Worm (Caenorhabditis elegans) whole organism, L2 larva: ENCODE results near the gene lron-10.

Experiments used
- C34F6.9 ChIP-seq: fragments of 150-350 bp; optimal IDR thresholded peaks from 2 replicates; lab custom pipeline; 2014; ENCODE audit warnings: missing biosample characterization, missing genetic modification characterization
- F13H6.1 ChIP-seq: sonication (generic microtip); optimal IDR thresholded peaks from 2 replicates; lab custom pipeline; 2016; ENCODE audit warnings: missing genetic modification characterization, missing compliant biosample characterization
- R02D3.7 ChIP-seq: fragments of 150-350 bp; optimal IDR thresholded peaks from 2 replicates; lab custom pipeline; 2014; ENCODE audit warnings: missing biosample characterization, missing genetic modification characterization
- Y55F3AM.14 ChIP-seq: fragments of 200-800 bp; sonication (Bioruptor generic); optimal IDR thresholded peaks from 2 replicates; lab custom pipeline; 2018; ENCODE audit warnings: mild to moderate bottlenecking, missing genetic modification characterization, missing compliant biosample characterization
- ZK546.5 ChIP-seq: sonication (generic microtip); optimal IDR thresholded peaks from 2 replicates; lab custom pipeline; 2017; ENCODE audit warnings: missing biosample characterization, missing genetic modification characterization
- alr-1 ChIP-seq: fragments of 150-350 bp; optimal IDR thresholded peaks from 2 replicates; lab custom pipeline; 2014; ENCODE audit warnings: missing biosample characterization, missing genetic modification characterization
- aly-2 ChIP-seq: fragments of 150-350 bp; optimal IDR thresholded peaks from 2 replicates; lab custom pipeline; 2014; ENCODE audit warnings: missing biosample characterization, missing genetic modification characterization
- ama-1 ChIP-seq: fragments of 150-350 bp; optimal IDR thresholded peaks from 2 replicates; lab custom pipeline; 2018; ENCODE audit warnings: inconsistent platforms
- blmp-1 ChIP-seq: sonication (generic microtip); optimal IDR thresholded peaks from 2 replicates; lab custom pipeline; 2017; ENCODE audit warnings: missing genetic modification characterization, mild to moderate bottlenecking, missing compliant biosample characterization, antibody characterized with exemption, moderate library complexity; ENCODE audit not compliant: insufficient read depth
- ceh-16 ChIP-seq: fragments of 150-350 bp; optimal IDR thresholded peaks from 2 replicates; lab custom pipeline; 2014; ENCODE audit warnings: missing biosample characterization, missing genetic modification characterization
- ceh-82 ChIP-seq: fragments of 150-350 bp; optimal IDR thresholded peaks from 2 replicates; lab custom pipeline; 2014; ENCODE audit warnings: missing biosample characterization, missing genetic modification characterization
- crh-2 ChIP-seq: sonication (generic microtip); optimal IDR thresholded peaks from 2 replicates; lab custom pipeline; 2017; ENCODE audit warnings: missing biosample characterization, missing genetic modification characterization
- dmd-4 ChIP-seq: sonication (generic microtip); optimal IDR thresholded peaks from 2 replicates; lab custom pipeline; 2017; ENCODE audit warnings: missing biosample characterization, missing genetic modification characterization
- egl-27 ChIP-seq: sonication (generic microtip); optimal IDR thresholded peaks from 3 replicates; lab custom pipeline; 2017; ENCODE audit warnings: missing biosample characterization, missing genetic modification reagents, missing genetic modification characterization
- elt-1 ChIP-seq: fragments of 150-350 bp; optimal IDR thresholded peaks from 2 replicates; lab custom pipeline; 2014; ENCODE audit warnings: missing biosample characterization, missing genetic modification characterization
- elt-3 ChIP-seq: sonication (generic microtip); optimal IDR thresholded peaks from 2 replicates; lab custom pipeline; 2017; ENCODE audit warnings: missing biosample characterization, missing genetic modification characterization
- fos-1 ChIP-seq: fragments of 150-350 bp; optimal IDR thresholded peaks from 2 replicates; lab custom pipeline; 2014; ENCODE audit warnings: missing biosample characterization, missing genetic modification characterization
- gmeb-1 ChIP-seq: fragments of 150-350 bp; optimal IDR thresholded peaks from 2 replicates; lab custom pipeline; 2014; ENCODE audit warnings: missing biosample characterization, missing genetic modification characterization
- lin-11 ChIP-seq: fragments of 150-350 bp; sonication (generic microtip); optimal IDR thresholded peaks from 2 replicates; lab custom pipeline; 2014; ENCODE audit warnings: missing biosample characterization, missing genetic modification characterization, inconsistent platforms, mixed read lengths
- lin-13 ChIP-seq: fragments of 150-350 bp; optimal IDR thresholded peaks from 2 replicates; lab custom pipeline; 2014; ENCODE audit warnings: missing biosample characterization, missing genetic modification reagents, missing genetic modification characterization
- lin-39 ChIP-seq: fragments of 150-350 bp; optimal IDR thresholded peaks from 2 replicates; lab custom pipeline; 2014; ENCODE audit warnings: missing biosample characterization, missing genetic modification reagents, missing genetic modification characterization
- lsy-2 ChIP-seq, 2 experiments: fragments of 150-350 bp in 1 of 2; sonication (generic microtip) in 1 of 2; optimal IDR thresholded peaks; 2 replicates each; lab custom pipeline; 2014 to 2017; ENCODE audit warnings: missing biosample characterization in 2 of 2, missing genetic modification characterization in 2 of 2
- mab-5 ChIP-seq: fragments of 150-350 bp; optimal IDR thresholded peaks from 2 replicates; lab custom pipeline; 2014; ENCODE audit warnings: missing biosample characterization, missing genetic modification characterization
- mbf-1 ChIP-seq: sonication (generic microtip); optimal IDR thresholded peaks from 2 replicates; lab custom pipeline; 2017; ENCODE audit warnings: missing biosample characterization, missing genetic modification characterization
- mdl-1 ChIP-seq, 2 experiments: fragments of 150-350 bp in 1 of 2; sonication (generic microtip) in 1 of 2; optimal IDR thresholded peaks; 2 replicates each; lab custom pipeline; 2017; ENCODE audit warnings: missing biosample characterization in 2 of 2, missing genetic modification characterization in 2 of 2
- nhr-10 ChIP-seq: sonication (generic microtip); optimal IDR thresholded peaks from 2 replicates; lab custom pipeline; 2017; ENCODE audit warnings: missing biosample characterization, missing genetic modification characterization
- nhr-11 ChIP-seq: fragments of 150-350 bp; optimal IDR thresholded peaks from 2 replicates; lab custom pipeline; 2014; ENCODE audit warnings: missing biosample characterization, missing genetic modification characterization
- nhr-12 ChIP-seq: fragments of 150-350 bp; optimal IDR thresholded peaks from 2 replicates; lab custom pipeline; 2014; ENCODE audit warnings: missing biosample characterization, missing genetic modification characterization
- nhr-129 ChIP-seq: fragments of 150-350 bp; optimal IDR thresholded peaks from 2 replicates; lab custom pipeline; 2014; ENCODE audit warnings: missing biosample characterization, missing genetic modification characterization
- nhr-21 ChIP-seq: fragments of 150-350 bp; optimal IDR thresholded peaks from 2 replicates; lab custom pipeline; 2014; ENCODE audit warnings: missing biosample characterization, missing genetic modification characterization
- nhr-23 ChIP-seq: fragments of 150-350 bp; optimal IDR thresholded peaks from 2 replicates; lab custom pipeline; 2014; ENCODE audit warnings: missing biosample characterization, missing genetic modification reagents, missing genetic modification characterization
- nhr-237 ChIP-seq: fragments of 150-350 bp; optimal IDR thresholded peaks from 2 replicates; lab custom pipeline; 2014; ENCODE audit warnings: missing biosample characterization, missing genetic modification characterization
- nhr-25 ChIP-seq: fragments of 150-350 bp; sonication (generic microtip); optimal IDR thresholded peaks from 3 replicates; lab custom pipeline; 2014; ENCODE audit warnings: missing biosample characterization, missing genetic modification characterization
- nhr-6 ChIP-seq: fragments of 150-350 bp; optimal IDR thresholded peaks from 2 replicates; lab custom pipeline; 2014; ENCODE audit warnings: missing biosample characterization, missing genetic modification characterization
- nhr-77 ChIP-seq: fragments of 150-350 bp; optimal IDR thresholded peaks from 2 replicates; lab custom pipeline; 2014; ENCODE audit warnings: missing biosample characterization, missing genetic modification characterization
- peb-1 ChIP-seq: fragments of 150-350 bp; optimal IDR thresholded peaks from 2 replicates; lab custom pipeline; 2014; ENCODE audit warnings: missing biosample characterization, missing genetic modification characterization
- sem-4 ChIP-seq: fragments of 150-350 bp; optimal IDR thresholded peaks from 2 replicates; lab custom pipeline; 2014; ENCODE audit warnings: missing biosample characterization, missing genetic modification reagents, missing genetic modification characterization
- skn-1 ChIP-seq: sonication (generic microtip); optimal IDR thresholded peaks from 2 replicates; lab custom pipeline; 2017; ENCODE audit warnings: missing biosample characterization, missing genetic modification characterization
- sma-3 ChIP-seq: sonication (generic microtip); optimal IDR thresholded peaks from 2 replicates; lab custom pipeline; 2016; ENCODE audit warnings: missing genetic modification reagents, missing genetic modification characterization, missing compliant biosample characterization
- sma-9 ChIP-seq, 2 experiments: fragments of 150-350 bp in 1 of 2; sonication (generic microtip) in 1 of 2; optimal IDR thresholded peaks; 2 replicates each; lab custom pipeline; 2014 to 2016; ENCODE audit warnings: missing genetic modification characterization in 2 of 2, mild to moderate bottlenecking in 1 of 2, missing biosample characterization in 1 of 2, missing compliant biosample characterization in 1 of 2, missing genetic modification reagents in 1 of 2, moderate library complexity in 1 of 2
- snpc-4 ChIP-seq: fragments of 150-350 bp; optimal IDR thresholded peaks from 2 replicates; lab custom pipeline; 2014; ENCODE audit warnings: missing biosample characterization, missing genetic modification characterization
- unc-39 ChIP-seq: fragments of 150-350 bp; optimal IDR thresholded peaks from 2 replicates; lab custom pipeline; 2014; ENCODE audit warnings: missing biosample characterization, missing genetic modification characterization
- unc-55 ChIP-seq: fragments of 150-350 bp; sonication (generic microtip); optimal IDR thresholded peaks from 3 replicates; lab custom pipeline; 2014; ENCODE audit warnings: missing biosample characterization, missing genetic modification reagents, missing genetic modification characterization
- unc-62 ChIP-seq: fragments of 150-350 bp; optimal IDR thresholded peaks from 2 replicates; lab custom pipeline; 2014; ENCODE audit warnings: missing biosample characterization, missing genetic modification reagents, missing genetic modification characterization
- zag-1 ChIP-seq: fragments of 150-350 bp; optimal IDR thresholded peaks from 2 replicates; lab custom pipeline; 2014; ENCODE audit warnings: missing biosample characterization, missing genetic modification characterization
- ztf-1 ChIP-seq: fragments of 200-800 bp; sonication (Bioruptor generic); conservative IDR thresholded peaks from 2 replicates; pipeline ENCODE4 v1.3.6; 2022; ENCODE audit warnings: missing genetic modification characterization, missing compliant biosample characterization
- ztf-11 ChIP-seq: sonication (generic microtip); optimal IDR thresholded peaks from 2 replicates; lab custom pipeline; 2017; ENCODE audit warnings: missing biosample characterization, missing genetic modification characterization
- ztf-4 ChIP-seq: fragments of 150-350 bp; optimal IDR thresholded peaks from 2 replicates; lab custom pipeline; 2014; ENCODE audit warnings: missing biosample characterization, missing genetic modification characterization

Gene lron-10

ce11 chrIII:10621208-10621607 lies at the start of gene lron-10, which contains the start of gene hpr-9:
Gene lron-10 (minus strand): TSS chrIII:10621369.
Gene hpr-9 (plus strand): TSS chrIII:10621551.
- TF ChIP-seq nhr-12 (tag; lab: Kevin White, UChicago) (no peak), blmp-1 (tag; lab: Kevin White, UChicago) (peak; percentile 46), lsy-2 (tag; optimal IDR thresholded peaks at IDR 0.05; lab: Kevin White, UChicago) (peak; percentile 54 to 85), F13H6.1 (tag; lab: Kevin White, UChicago) (peak; percentile 75), lin-11 (tag; lab: Kevin White, UChicago) (peak; percentile 28), unc-39 (no peak), nhr-77 (tag; lab: Kevin White, UChicago) (no peak), sma-3 (GFP tag; lab: Kevin White, UChicago) (peak; percentile 93), nhr-129 (peak; percentile 31), ceh-16 (tag; lab: Kevin White, UChicago) (no peak), ceh-82 (tag; lab: Kevin White, UChicago) (no peak), alr-1 (no peak), mbf-1 (tag; lab: Kevin White, UChicago) (no peak), ztf-11 (tag; lab: Kevin White, UChicago) (no peak), snpc-4 (peak; percentile 50), crh-2 (tag; lab: Kevin White, UChicago) (peak; percentile 73), sma-9 (GFP tag; optimal IDR thresholded peaks at IDR 0.05; lab: Kevin White, UChicago) (peak; percentile 81), sma-9 (tag; optimal IDR thresholded peaks at IDR 0.05; lab: Kevin White, UChicago) (no peak), sem-4 (tag; lab: Kevin White, UChicago) (peak; percentile 79), nhr-23 (tag; lab: Kevin White, UChicago) (no peak), unc-55 (GFP tag; lab: Kevin White, UChicago) (peak; percentile 69), elt-1 (tag; lab: Kevin White, UChicago) (no peak), R02D3.7 (no peak), dmd-4 (tag; lab: Kevin White, UChicago) (no peak), peb-1 (tag; lab: Kevin White, UChicago) (no peak), mab-5 (no peak), aly-2 (no peak), nhr-25 (peak; percentile 84), ztf-4 (tag; lab: Kevin White, UChicago) (peak; percentile 37), egl-27 (tag; lab: Kevin White, UChicago) (peak; percentile 70), fos-1 (tag; lab: Kevin White, UChicago) (peak; percentile 70), lin-13 (GFP tag; lab: Kevin White, UChicago) (peak; percentile 68), lin-39 (tag; lab: Kevin White, UChicago) (no peak), skn-1 (tag; lab: Kevin White, UChicago) (no peak), zag-1 (tag; lab: Kevin White, UChicago) (no peak), C34F6.9 (peak; percentile 69), unc-62 (no peak), gmeb-1 (peak; percentile 87), elt-3 (tag; lab: Kevin White, UChicago) (no peak), ZK546.5 (tag; lab: Kevin White, UChicago) (no peak), Y55F3AM.14 (GFP tag; lab: Kevin White, UChicago) (peak; percentile 70), nhr-237 (tag; lab: Kevin White, UChicago) (no peak), nhr-10 (tag; lab: Kevin White, UChicago) (no peak), mdl-1 (tag; optimal IDR thresholded peaks at IDR 0.05; lab: Kevin White, UChicago) (peak in 1 of 2 experiments; percentile 1), nhr-6 (tag; lab: Kevin White, UChicago) (no peak), nhr-21 (tag; lab: Kevin White, UChicago) (peak; percentile 89), ama-1 (lab: Kevin White, UChicago) (no peak), nhr-11 (tag; lab: Kevin White, UChicago) (no peak), ztf-1 (no peak)
- TF ChIP-seq, all 48 proteins: peak for 21
